Fruit fly (Drosophila melanogaster) whole organism, wandering third instar larva: ENCODE results near the gene CG42374.

ENCODE experiments used
- Dfd ChIP-seq: fragments of >200 bp; optimal IDR thresholded peaks from 2 replicates; lab custom pipeline; 2017; ENCODE audit warnings: missing biosample characterization, missing genetic modification characterization
- Dif ChIP-seq: fragments of 200-275, 200-300 bp; sonication (Bioruptor generic); optimal IDR thresholded peaks from 2 replicates; lab custom pipeline; 2018; ENCODE audit warnings: missing biosample characterization, missing genetic modification characterization; ENCODE audit not compliant: partially characterized antibody
- Hnf4 ChIP-seq: fragments of 200-800 bp; sonication (Bioruptor generic); optimal IDR thresholded peaks from 2 replicates; lab custom pipeline; 2016; ENCODE audit warnings: missing biosample characterization, mild to moderate bottlenecking, missing genetic modification characterization
- Mio ChIP-seq: sonication (Bioruptor generic); optimal IDR thresholded peaks from 2 replicates; lab custom pipeline; 2016; ENCODE audit warnings: missing biosample characterization, missing genetic modification characterization
- Rel ChIP-seq, 2 experiments: fragments of 200-800 bp; sonication (Bioruptor generic) in 1 of 2; optimal IDR thresholded peaks; 2 replicates in 1 of 2; 3 replicates in 1 of 2; lab custom pipeline; 2016 to 2019; ENCODE audit warnings: mild to moderate bottlenecking in 2 of 2, missing biosample characterization in 2 of 2, missing genetic modification characterization in 2 of 2, moderate library complexity in 1 of 2
- h ChIP-seq: fragments of 200-800 bp; sonication (Bioruptor generic); optimal IDR thresholded peaks from 3 replicates; lab custom pipeline; 2016; ENCODE audit warnings: missing biosample characterization, mild to moderate bottlenecking, missing genetic modification characterization
- tai ChIP-seq: sonication (Bioruptor generic); optimal IDR thresholded peaks from 2 replicates; lab custom pipeline; 2016; ENCODE audit warnings: missing biosample characterization, missing genetic modification characterization
- usp ChIP-seq: fragments of >200 bp; optimal IDR thresholded peaks from 2 replicates; lab custom pipeline; 2017; ENCODE audit warnings: missing biosample characterization, missing genetic modification characterization

DNA sequence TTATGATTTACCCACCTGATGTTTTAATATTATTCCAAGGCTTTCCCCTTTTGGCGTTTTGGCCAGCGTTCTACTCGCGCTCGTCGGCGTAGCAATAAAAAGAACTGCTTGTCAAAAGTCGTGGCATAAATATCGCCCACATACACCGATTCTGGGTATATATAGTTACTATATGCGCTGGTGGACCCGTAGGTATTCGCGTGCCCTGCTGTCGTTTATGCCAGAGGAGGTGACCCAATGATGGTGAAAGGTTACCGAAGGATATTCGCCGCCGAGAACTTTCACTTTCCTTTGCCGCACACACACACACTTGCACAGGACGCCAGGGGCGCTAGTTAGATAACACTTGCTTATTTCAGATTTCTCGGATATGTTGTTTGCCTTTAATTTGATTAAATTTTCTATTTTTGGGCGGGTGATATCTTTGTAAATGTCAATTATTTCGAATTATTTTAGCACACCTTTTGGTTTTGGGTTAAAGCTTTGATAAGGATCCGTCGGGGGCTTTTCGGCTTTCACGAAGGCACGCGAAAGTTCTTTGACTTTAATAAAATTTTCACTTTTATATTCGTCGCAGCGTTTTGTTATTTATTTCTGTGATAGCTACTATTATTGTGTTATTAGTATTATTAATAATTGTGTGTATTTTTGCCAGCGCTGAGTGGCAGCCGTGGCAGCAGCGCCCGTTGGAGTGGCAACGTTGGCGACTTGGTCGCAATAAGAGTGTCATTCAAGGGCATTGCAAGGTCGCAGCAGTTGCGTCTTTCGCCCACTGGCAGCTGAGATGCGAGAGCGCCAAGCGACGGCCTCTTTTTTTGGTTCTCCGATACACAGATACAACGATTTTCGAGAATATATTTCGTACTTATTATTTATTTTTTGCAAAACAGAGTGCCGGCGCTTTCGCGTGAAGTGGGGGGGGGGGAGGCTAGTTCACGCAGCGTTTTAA lies 28.2 kb downstream of the CG42374 start:
- TF ChIP-seq Rel (GFP tag; optimal IDR thresholded peaks at IDR 0.05; lab: Kevin White, UChicago) (no peak), Rel (tag; optimal IDR thresholded peaks at IDR 0.05; lab: Kevin White, UChicago) (peak; percentile 73), Dfd (GFP tag; lab: Kevin White, UChicago) (no peak), usp (no peak), Dif (GFP tag; lab: Kevin White, UChicago) (peak; percentile 7), Hnf4 (GFP tag; lab: Kevin White, UChicago) (no peak), Mio (no peak), h (no peak), tai (GFP tag; lab: Kevin White, UChicago) (no peak)
